Fruit fly (Drosophila melanogaster) S2 (cell line): ENCODE measurements around the gene GstD8.

Source experiments
- CG8478 ChIP-seq: fragments of >200 bp; optimal IDR thresholded peaks from 2 replicates; lab custom pipeline; 2018
- CTCF ChIP-seq, 2 experiments: fragments of >200 bp; optimal IDR thresholded peaks; 2 replicates each; lab custom pipeline; 2018

dm6 chr3R:12379249-12379648 lies 559 bp upstream of the GstD8 start:
- TF ChIP-seq CTCF (optimal IDR thresholded peaks at IDR 0.05; lab: Kevin White, UChicago) (no peak), CG8478 (no peak)
